Worm (Caenorhabditis elegans) whole organism, L4 larva: ENCODE data around the gene T09F5.2.

ENCODE experiments used
- R02D3.7 ChIP-seq: fragments of 150-350 bp; sonication (generic microtip); optimal IDR thresholded peaks from 3 replicates; lab custom pipeline; 2014; ENCODE audit warnings: missing biosample characterization, missing genetic modification characterization
- ama-1 ChIP-seq: fragments of 150-350 bp; optimal IDR thresholded peaks from 2 replicates; lab custom pipeline; 2014; ENCODE audit warnings: inconsistent platforms, mixed read lengths
- lin-15B ChIP-seq: fragments of 150-350 bp; sonication (generic microtip); optimal IDR thresholded peaks from 3 replicates; lab custom pipeline; 2014; ENCODE audit warnings: missing biosample characterization, missing genetic modification characterization
- mdt-29 ChIP-seq: fragments of 200-800 bp; sonication (Bioruptor generic); IDR thresholded peaks from 2 replicates; pipeline ENCODE4 v1.3.6; 2022; ENCODE audit warnings: missing genetic modification reagents, missing genetic modification characterization, missing compliant biosample characterization
- unc-130 ChIP-seq: sonication (generic microtip); optimal IDR thresholded peaks from 2 replicates; lab custom pipeline; 2016; ENCODE audit warnings: missing genetic modification reagents, missing genetic modification characterization, missing compliant biosample characterization

ce11 chrV:15140247-15140646 is 10.5 kb upstream of the T09F5.2 start, which contains the start of gene K08F9.3:
- no peak for TF ChIP-seq R02D3.7 (tag; lab: Kevin White, UChicago)
- no peak for TF ChIP-seq ama-1 (lab: Kevin White, UChicago)
- no peak for TF ChIP-seq mdt-29
- TF ChIP-seq unc-130, result no peak
- no peak for TF ChIP-seq lin-15B (tag; lab: Kevin White, UChicago)
